Worm (Caenorhabditis elegans): ENCODE measurements around the gene snb-6.

snb-6 gene

ce11 chrII:8859596-8859995, at the start of gene snb-6:
TSS of gene snb-6 (minus strand) at chrII:8859696.
- no peak for TF ChIP-seq lin-11 (tag; optimal IDR thresholded peaks at IDR 0.05)
- TF ChIP-seq ceh-19 (GFP tag; optimal IDR thresholded peaks at IDR 0.05): no peak
- no peak for TF ChIP-seq ceh-45 (GFP tag; IDR thresholded peaks at IDR 0.05)

DNA sequence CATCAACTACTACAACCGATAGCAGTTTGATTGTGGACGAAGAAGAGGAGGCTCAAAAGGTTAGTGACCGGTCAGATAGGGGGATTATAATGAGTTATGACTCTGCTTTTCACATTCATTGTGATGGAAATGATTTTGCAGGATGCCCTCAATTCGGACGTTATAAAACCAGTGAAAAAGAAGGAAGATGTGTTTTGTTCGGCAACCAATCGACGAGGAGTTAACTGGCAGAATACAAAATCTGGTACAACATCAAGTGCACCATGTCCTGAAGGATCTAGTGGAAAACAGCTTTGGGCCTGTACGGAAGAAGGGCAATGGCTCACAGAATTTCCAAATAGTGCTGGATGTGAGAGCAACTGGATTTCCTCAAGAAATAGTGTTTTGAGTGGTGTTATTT, 44.4 kb upstream of the snb-6 start:
- no peak for TF ChIP-seq mec-3 (tag; optimal IDR thresholded peaks at IDR 0.05; ENCODE audit: borderline replicate concordance)

DNA sequence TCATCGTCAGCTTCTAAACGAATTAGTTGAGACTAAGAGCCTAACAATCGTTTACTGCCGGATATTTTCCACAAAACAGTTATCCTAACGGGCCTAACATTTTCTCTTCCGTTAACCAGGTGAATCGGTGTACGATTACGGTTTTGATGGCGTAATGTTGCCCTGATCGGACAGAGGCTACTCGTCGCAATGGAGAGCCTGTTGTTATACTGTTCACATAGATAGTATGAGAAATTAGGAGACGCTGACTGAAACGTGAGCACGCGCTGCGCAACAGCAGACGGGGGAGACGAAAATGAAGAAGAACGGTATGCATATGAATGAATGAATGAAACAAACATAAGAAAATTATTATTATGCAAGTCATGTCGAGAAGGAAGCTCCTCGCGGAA, 39.9 kb upstream of the snb-6 start:
- TF ChIP-seq unc-3 (GFP tag; conservative IDR thresholded peaks at IDR 0.05): no peak
- no peak for TF ChIP-seq unc-3 (tag; optimal IDR thresholded peaks at IDR 0.05)
- no peak for TF ChIP-seq nhr-11 (tag; optimal IDR thresholded peaks at IDR 0.05)
- TF ChIP-seq sox-2 (GFP tag; IDR thresholded peaks at IDR 0.05): no peak
- TF ChIP-seq odd-2 (tag; optimal IDR thresholded peaks at IDR 0.05): no peak
- TF ChIP-seq nfya-1 (tag; optimal IDR thresholded peaks at IDR 0.05): no peak
- peak; percentile 24 for TF ChIP-seq ceh-34 (tag; optimal IDR thresholded peaks at IDR 0.05)
- no peak for TF ChIP-seq unc-86 (tag; optimal IDR thresholded peaks at IDR 0.05)
- TF ChIP-seq ceh-45 (GFP tag; IDR thresholded peaks at IDR 0.05): no peak
- peak; percentile 30 for TF ChIP-seq tbx-2 (tag; optimal IDR thresholded peaks at IDR 0.05)
- peak; percentile 29 for TF ChIP-seq pha-2 (tag; optimal IDR thresholded peaks at IDR 0.05)
- TF ChIP-seq C08G9.2 (tag; optimal IDR thresholded peaks at IDR 0.05): no peak
- no peak for TF ChIP-seq pros-1 (tag; optimal IDR thresholded peaks at IDR 0.05)
- no peak for TF ChIP-seq hlh-30 (tag; optimal IDR thresholded peaks at IDR 0.05; ENCODE audit: insufficient read depth)
- TF ChIP-seq ceh-30 (tag; optimal IDR thresholded peaks at IDR 0.05): no peak
- TF ChIP-seq fkh-6 (tag; optimal IDR thresholded peaks at IDR 0.05): no peak

- TF ChIP-seq unc-42 (tag; optimal IDR thresholded peaks at IDR 0.05) (peak; percentile 29), ceh-19 (GFP tag; optimal IDR thresholded peaks at IDR 0.05) (peak; percentile 52), ets-4 (tag; optimal IDR thresholded peaks at IDR 0.05) (no peak), unc-55 (GFP tag; optimal IDR thresholded peaks at IDR 0.05) (peak; percentile 6), tbx-2 (tag; optimal IDR thresholded peaks at IDR 0.05) (peak; percentile 15), ceh-45 (GFP tag; IDR thresholded peaks at IDR 0.05) (no peak), nhr-232 (tag; optimal IDR thresholded peaks at IDR 0.05) (no peak), ceh-34 (tag; optimal IDR thresholded peaks at IDR 0.05) (peak; percentile 52), pag-3 (tag; optimal IDR thresholded peaks at IDR 0.05; ENCODE audit: borderline replicate concordance) (no peak), elt-4 (tag; optimal IDR thresholded peaks at IDR 0.05) (no peak)
Observed at ce11 chrII:8898582-8899356, 39.3 kb upstream of the snb-6 start.

DNA sequence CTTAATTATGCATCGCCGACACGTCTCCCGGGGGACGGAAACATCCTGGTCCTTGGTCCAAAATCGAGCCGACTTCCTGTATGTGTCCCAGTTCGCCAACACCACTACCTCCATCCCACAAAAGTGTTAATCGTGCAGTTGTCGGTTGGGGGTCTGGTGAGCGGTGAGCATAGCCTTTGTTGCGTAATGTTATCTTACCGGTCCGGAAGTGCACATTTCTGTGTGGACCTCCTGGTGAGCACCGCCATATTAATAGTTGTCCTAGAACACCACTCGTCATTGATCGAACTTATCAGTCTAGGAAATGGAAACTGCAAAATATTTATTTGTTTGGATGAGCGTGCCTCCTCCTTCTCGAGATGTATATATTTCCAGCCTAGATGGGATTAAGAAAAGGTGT, 37.7 kb upstream of the snb-6 start:
- TF ChIP-seq unc-42 (tag; optimal IDR thresholded peaks at IDR 0.05): peak; percentile 0
- peak; percentile 57 for TF ChIP-seq ref-2 (tag; optimal IDR thresholded peaks at IDR 0.05)
- TF ChIP-seq ztf-16 (tag; optimal IDR thresholded peaks at IDR 0.05): no peak
- no peak for TF ChIP-seq hlh-15 (tag; optimal IDR thresholded peaks at IDR 0.05)
- TF ChIP-seq ceh-6 (GFP tag; optimal IDR thresholded peaks at IDR 0.05): no peak
- no peak for TF ChIP-seq ceh-31 (tag; optimal IDR thresholded peaks at IDR 0.05)
- no peak for TF ChIP-seq che-1 (tag; optimal IDR thresholded peaks at IDR 0.05)

DNA sequence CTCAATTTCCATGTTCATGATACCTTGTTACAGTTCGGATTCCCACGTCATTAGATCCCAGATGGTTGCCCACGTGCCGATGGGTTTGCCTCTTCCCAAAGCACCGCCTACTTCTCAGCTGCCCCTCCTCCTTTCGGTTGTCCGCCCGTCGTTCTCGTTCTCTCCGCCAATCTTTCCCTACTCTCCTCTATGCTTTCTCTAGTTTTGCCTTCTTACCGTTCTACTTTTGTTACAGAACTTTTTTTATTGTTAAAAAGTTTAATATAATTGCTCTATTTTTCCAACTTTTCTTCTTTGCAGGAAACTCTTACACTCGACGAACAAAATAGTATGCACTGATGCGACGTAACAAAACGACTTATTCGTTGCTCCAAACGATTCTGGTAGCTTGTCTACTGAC, 37.0 kb upstream of the snb-6 start, which contains the start of gene lat-1:
Gene lat-1 (plus strand): TSS at position 301 of the 400 bp plus-strand sequence.
- TF ChIP-seq ceh-34 (tag; optimal IDR thresholded peaks at IDR 0.05) (peak; percentile 2), syd-9 (tag; optimal IDR thresholded peaks at IDR 0.05) (no peak)
